Fruit fly (Drosophila melanogaster): ENCODE results near the gene Tango9.

Gene Tango9

dm6 chr3R:11999074-11999473 is 24.4 kb upstream of the Tango9 start, which contains the start of gene Ect3:
Ect3 (plus strand) TSS chr3R:11999278.
- TF ChIP-seq toe (GFP tag; optimal IDR thresholded peaks at IDR 0.05) (no peak), Hr96 (GFP tag; optimal IDR thresholded peaks at IDR 0.05) (no peak), tj (GFP tag; optimal IDR thresholded peaks at IDR 0.05) (peak; percentile 31), cic (GFP tag; optimal IDR thresholded peaks at IDR 0.05) (no peak), CG1620 (GFP tag; optimal IDR thresholded peaks at IDR 0.05) (no peak), CG5204 (GFP tag; optimal IDR thresholded peaks at IDR 0.05) (no peak), CG33017 (tag; optimal IDR thresholded peaks at IDR 0.05) (no peak), kay (GFP tag; ENCODE audit: borderline replicate concordance) (no peak)

- TF ChIP-seq cnc (optimal IDR thresholded peaks at IDR 0.05), result no peak
- no peak for TF ChIP-seq Clk (GFP tag; optimal IDR thresholded peaks at IDR 0.05)
- no peak for TF ChIP-seq CG1620 (GFP tag; optimal IDR thresholded peaks at IDR 0.05)
- TF ChIP-seq Hr96 (GFP tag; optimal IDR thresholded peaks at IDR 0.05), result no peak
- no peak for TF ChIP-seq CG7101 (tag; optimal IDR thresholded peaks at IDR 0.05)
- TF ChIP-seq ovo (GFP tag; optimal IDR thresholded peaks at IDR 0.05), result no peak
These were observed 23.4 kb upstream of the Tango9 start for dm6 chr3R:11998130-11998529.

DNA sequence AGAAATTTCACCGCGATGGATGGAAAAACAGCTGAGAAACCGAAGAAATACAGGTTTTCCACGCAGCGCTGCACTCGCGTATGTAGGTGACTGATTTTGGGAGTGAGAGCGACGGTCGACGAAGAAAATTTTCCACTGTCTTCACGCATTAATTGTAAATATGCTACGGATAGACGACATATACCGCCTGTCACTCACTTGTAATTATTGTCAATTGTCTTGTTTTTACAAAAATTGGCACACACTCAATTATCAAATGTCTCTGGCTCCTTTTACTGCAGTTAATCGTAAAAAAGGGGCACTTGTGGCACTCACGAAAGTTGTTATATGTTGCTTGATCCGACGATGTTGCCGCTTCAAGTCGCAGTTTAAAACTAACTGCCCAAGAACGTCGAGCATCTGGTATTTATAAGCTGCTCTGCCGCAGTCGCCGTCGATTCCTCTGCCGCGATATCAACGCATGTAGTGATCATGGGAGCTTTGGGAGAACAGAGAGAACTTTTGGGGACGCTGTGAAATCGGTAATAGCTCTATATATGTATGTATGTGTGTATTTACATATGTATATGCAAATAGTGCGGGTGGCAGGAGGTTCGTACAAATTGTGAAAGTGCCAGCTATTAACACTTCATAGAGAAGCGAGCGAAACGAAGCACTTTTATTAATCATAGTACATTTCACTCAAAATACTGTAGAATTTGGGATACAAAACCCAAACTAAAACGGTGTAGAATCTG is 18.4 kb upstream of the Tango9 start, which contains the start of gene mfas:
TSS of gene mfas (minus strand) at position 382 of the 737 bp plus-strand sequence.
- TF ChIP-seq CG14711 (tag; optimal IDR thresholded peaks at IDR 0.05) (no peak), CG12768 (GFP tag; optimal IDR thresholded peaks at IDR 0.05) (peak; percentile 26), tj (GFP tag; optimal IDR thresholded peaks at IDR 0.05) (peak; percentile 2)

dm6 chr3R:11991538-11992164 is 16.9 kb upstream of the Tango9 start:
- TF ChIP-seq tj (GFP tag; optimal IDR thresholded peaks at IDR 0.05) (peak; percentile 64), CG33017 (tag; optimal IDR thresholded peaks at IDR 0.05) (no peak), CG7045 (GFP tag; optimal IDR thresholded peaks at IDR 0.05) (no peak)

- no peak for TF ChIP-seq cic (GFP tag; optimal IDR thresholded peaks at IDR 0.05)
- TF ChIP-seq tj (GFP tag; optimal IDR thresholded peaks at IDR 0.05), result peak; percentile 83
- no peak for TF ChIP-seq cnc (optimal IDR thresholded peaks at IDR 0.05)
- peak; percentile 62 for TF ChIP-seq kay (GFP tag; ENCODE audit: borderline replicate concordance)
These were observed 15.3 kb upstream of the Tango9 start for dm6 chr3R:11989996-11990395.

DNA sequence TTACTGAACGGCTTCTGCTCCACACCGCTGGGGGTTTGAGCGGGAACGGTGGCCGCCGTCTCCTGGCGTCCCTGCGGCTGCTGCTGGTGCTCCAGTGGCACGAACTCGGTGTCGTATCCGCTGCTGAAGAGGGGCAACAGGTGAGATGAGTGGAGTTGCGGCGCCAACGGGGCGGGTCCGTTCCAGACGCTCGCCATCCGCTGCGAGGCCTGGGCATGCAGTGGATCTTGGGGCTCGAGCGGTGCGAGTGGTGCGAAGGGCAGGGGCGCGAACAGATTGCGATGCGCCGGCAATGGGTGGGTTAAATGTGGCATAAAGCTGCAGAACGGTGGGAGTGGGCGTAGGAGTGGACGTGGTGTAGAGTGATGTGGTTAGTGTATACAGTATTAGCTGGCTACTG is 14.5 kb upstream of the Tango9 start:
- no peak for TF ChIP-seq CG33017 (tag; optimal IDR thresholded peaks at IDR 0.05)
- no peak for TF ChIP-seq toe (GFP tag; optimal IDR thresholded peaks at IDR 0.05)
- no peak for TF ChIP-seq cnc (optimal IDR thresholded peaks at IDR 0.05)
- no peak for TF ChIP-seq pad (GFP tag; optimal IDR thresholded peaks at IDR 0.05)
- TF ChIP-seq CG7101 (tag; optimal IDR thresholded peaks at IDR 0.05), result no peak
- TF ChIP-seq bab1 (GFP tag; optimal IDR thresholded peaks at IDR 0.05), result no peak
- TF ChIP-seq CG12768 (GFP tag; optimal IDR thresholded peaks at IDR 0.05), result no peak
- no peak for TF ChIP-seq tj (GFP tag; optimal IDR thresholded peaks at IDR 0.05)
- TF ChIP-seq CG7045 (GFP tag; optimal IDR thresholded peaks at IDR 0.05), result no peak
- no peak for TF ChIP-seq Crg-1 (GFP tag; optimal IDR thresholded peaks at IDR 0.05)
- no peak for TF ChIP-seq CG1620 (GFP tag; optimal IDR thresholded peaks at IDR 0.05)
- no peak for TF ChIP-seq CG14711 (tag; optimal IDR thresholded peaks at IDR 0.05)
- no peak for TF ChIP-seq Clk (GFP tag; optimal IDR thresholded peaks at IDR 0.05)
- no peak for TF ChIP-seq ovo (GFP tag; optimal IDR thresholded peaks at IDR 0.05)
- no peak for TF ChIP-seq kay (GFP tag; ENCODE audit: borderline replicate concordance)
- TF ChIP-seq Mnt (GFP tag; optimal IDR thresholded peaks at IDR 0.05), result no peak
- TF ChIP-seq Hr96 (GFP tag; optimal IDR thresholded peaks at IDR 0.05), result no peak

dm6 chr3R:11984862-11985261 is 10.2 kb upstream of the Tango9 start:
- TF ChIP-seq ovo (GFP tag; optimal IDR thresholded peaks at IDR 0.05), result no peak
- TF ChIP-seq Clk (GFP tag; optimal IDR thresholded peaks at IDR 0.05), result no peak
- no peak for TF ChIP-seq cic (GFP tag; optimal IDR thresholded peaks at IDR 0.05)
- TF ChIP-seq Mnt (GFP tag; optimal IDR thresholded peaks at IDR 0.05), result no peak
- TF ChIP-seq CG11617 (GFP tag; optimal IDR thresholded peaks at IDR 0.05), result no peak

- TF ChIP-seq tj (GFP tag; optimal IDR thresholded peaks at IDR 0.05), result no peak
These were observed 9.7 kb upstream of the Tango9 start, which contains the start of gene CG3397 for dm6 chr3R:11984441-11984840. CG3397 (minus strand) TSS chr3R:11984541.

Measured in whole organism, adult.